Worm (Caenorhabditis elegans) whole organism, L4/young adult: ENCODE data around the gene mboa-2.

ENCODE experiments used
- W03F9.2 ChIP-seq: fragments of 150-350 bp; optimal IDR thresholded peaks from 2 replicates; lab custom pipeline; 2014; ENCODE audit warnings: missing biosample characterization, missing genetic modification characterization
- him-1 ChIP-seq: sonication (generic microtip); optimal IDR thresholded peaks from 2 replicates; lab custom pipeline; 2016; ENCODE audit warnings: missing genotype, missing genetic modification reagents, missing genetic modification characterization, missing compliant biosample characterization

- no peak for TF ChIP-seq him-1 (tag; lab: Kevin White, UChicago)
- no peak for TF ChIP-seq W03F9.2
These were observed 49.6 kb upstream of the mboa-2 start, which contains the start of gene T19C4.5 for ce11 chrV:11171906-11172305.
